Worm (Caenorhabditis elegans) whole organism, L4 larva: ENCODE measurements around the gene Y102E9.5.

Source experiments
- R02D3.7 ChIP-seq: fragments of 150-350 bp; sonication (generic microtip); optimal IDR thresholded peaks from 3 replicates; lab custom pipeline; 2014; ENCODE audit warnings: missing biosample characterization, missing genetic modification characterization
- aly-2 ChIP-seq: sonication (generic microtip); optimal IDR thresholded peaks from 2 replicates; lab custom pipeline; 2018; ENCODE audit warnings: missing biosample characterization, missing genetic modification characterization
- ceh-62 ChIP-seq: sonication (generic microtip); optimal IDR thresholded peaks from 2 replicates; lab custom pipeline; 2017; ENCODE audit warnings: missing biosample characterization, missing genetic modification characterization
- ces-1 ChIP-seq: fragments of 150-350 bp; sonication (generic microtip); optimal IDR thresholded peaks from 4 replicates; lab custom pipeline; 2014; ENCODE audit warnings: missing biosample characterization, missing genetic modification reagents, missing genetic modification characterization
- dmd-9 ChIP-seq: fragments of 200-800 bp; sonication (Bioruptor generic); IDR thresholded peaks from 2 replicates; pipeline ENCODE4 v1.3.6; 2022; ENCODE audit warnings: missing genetic modification reagents, missing genetic modification characterization, missing compliant biosample characterization
- fos-1 ChIP-seq: fragments of 150-350 bp; optimal IDR thresholded peaks from 2 replicates; lab custom pipeline; 2014; ENCODE audit warnings: missing biosample characterization, missing genetic modification characterization
- nhr-28 ChIP-seq: fragments of 150-350 bp; optimal IDR thresholded peaks from 2 replicates; lab custom pipeline; 2014; ENCODE audit warnings: missing biosample characterization, missing genetic modification characterization
- pqm-1 ChIP-seq: sonication (generic microtip); optimal IDR thresholded peaks from 2 replicates; lab custom pipeline; 2017; ENCODE audit warnings: missing biosample characterization, missing genetic modification characterization
- snpc-4 ChIP-seq: fragments of 150-350 bp; optimal IDR thresholded peaks from 2 replicates; lab custom pipeline; 2014; ENCODE audit warnings: missing biosample characterization, missing genetic modification characterization
- unc-62 ChIP-seq, 3 experiments: fragments of 150-350 bp in 1 of 3; sonication (generic microtip); optimal IDR thresholded peaks in 2 of 3; peaks in 1 of 3; 1 replicate in 1 of 3; 2 replicates in 2 of 3; lab custom pipeline; 2014 to 2017; ENCODE audit warnings: missing biosample characterization in 3 of 3, missing genetic modification characterization in 3 of 3, missing genetic modification reagents in 3 of 3, missing genotype in 1 of 3
- zag-1 ChIP-seq: fragments of 150-350 bp; optimal IDR thresholded peaks from 2 replicates; lab custom pipeline; 2014; ENCODE audit warnings: missing biosample characterization, missing genetic modification characterization
- zfp-2 ChIP-seq: sonication (generic microtip); optimal IDR thresholded peaks from 2 replicates; lab custom pipeline; 2016; ENCODE audit warnings: mild to moderate bottlenecking, missing genetic modification characterization, missing compliant biosample characterization
- zfp-3 ChIP-seq: fragments of 200-800 bp; sonication (Bioruptor generic); conservative IDR thresholded peaks from 2 replicates; pipeline ENCODE4 v1.3.6; 2022; ENCODE audit warnings: missing genetic modification reagents, missing genetic modification characterization, missing compliant biosample characterization
- zip-2 ChIP-seq: fragments of 150-350 bp; optimal IDR thresholded peaks from 2 replicates; lab custom pipeline; 2014; ENCODE audit warnings: missing biosample characterization, missing genetic modification characterization

DNA sequence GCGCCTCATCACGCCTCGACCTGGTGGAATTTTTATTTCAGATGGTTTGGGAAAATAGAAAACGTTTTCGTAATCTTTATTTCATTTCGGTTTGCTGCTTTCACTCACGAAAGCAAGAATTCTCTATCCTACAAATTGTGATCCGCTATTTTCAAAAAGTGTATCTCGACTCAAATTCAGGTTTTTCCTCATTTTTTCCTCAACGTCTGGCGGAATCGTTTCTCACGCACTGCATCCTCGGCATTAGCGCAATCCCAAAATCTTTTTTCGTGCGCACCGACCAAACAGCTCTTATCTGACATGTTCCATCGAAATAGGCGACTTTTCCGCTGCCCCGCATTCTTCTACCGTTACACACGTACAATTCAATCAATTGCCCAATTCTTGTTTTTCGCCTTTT lies 11.8 kb downstream of the Y102E9.5 start, which contains the start of gene F37A4.3:
- TF ChIP-seq nhr-28: no peak
- no peak for TF ChIP-seq aly-2
- no peak for TF ChIP-seq snpc-4 (tag; lab: Kevin White, UChicago)
- TF ChIP-seq zfp-2: no peak
- no peak for TF ChIP-seq zip-2 (tag; lab: Kevin White, UChicago)
- no peak for TF ChIP-seq zfp-3 (GFP tag; lab: Robert Waterston, UW)
- TF ChIP-seq zag-1 (tag; lab: Kevin White, UChicago): no peak
- no peak for TF ChIP-seq dmd-9 (GFP tag; lab: Robert Waterston, UW)
- TF ChIP-seq ceh-62 (tag; lab: Kevin White, UChicago): no peak
- TF ChIP-seq ces-1 (GFP tag; lab: Kevin White, UChicago): no peak
- no peak for TF ChIP-seq pqm-1 (tag; lab: Kevin White, UChicago)
- TF ChIP-seq fos-1 (tag; lab: Kevin White, UChicago): no peak
- TF ChIP-seq R02D3.7 (tag; lab: Kevin White, UChicago): no peak
- TF ChIP-seq unc-62 (GFP tag; optimal IDR thresholded peaks at IDR 0.05 in 1 of 2; lab: Kevin White, UChicago): peak in 1 of 2 experiments; percentile 24
- no peak for TF ChIP-seq unc-62 (tag; optimal IDR thresholded peaks at IDR 0.05; lab: Kevin White, UChicago)
